Worm (Caenorhabditis elegans) whole organism, L3 larva: ENCODE results near the gene cyp-14A1.

Experiments used
- ama-1 ChIP-seq: fragments of 150-350 bp; optimal IDR thresholded peaks from 2 replicates; lab custom pipeline; 2018
- egl-27 ChIP-seq: sonication (generic microtip); optimal IDR thresholded peaks from 4 replicates; lab custom pipeline; 2017; ENCODE audit warnings: missing biosample characterization, missing genetic modification reagents, missing genetic modification characterization
- nhr-11 ChIP-seq: fragments of 150-350 bp; optimal IDR thresholded peaks from 2 replicates; lab custom pipeline; 2014; ENCODE audit warnings: missing biosample characterization, missing genetic modification characterization
- nhr-237 ChIP-seq: fragments of 150-350 bp; optimal IDR thresholded peaks from 2 replicates; lab custom pipeline; 2014; ENCODE audit warnings: missing biosample characterization, missing genetic modification characterization
- nhr-25 ChIP-seq: sonication (generic microtip); optimal IDR thresholded peaks from 2 replicates; lab custom pipeline; 2017; ENCODE audit warnings: missing biosample characterization, missing genetic modification characterization
- nhr-76 ChIP-seq: fragments of 150-350 bp; sonication (generic microtip); optimal IDR thresholded peaks from 5 replicates; lab custom pipeline; 2014; ENCODE audit warnings: missing biosample characterization, missing genetic modification characterization
- unc-62 ChIP-seq: fragments of 150-350 bp; sonication (generic microtip); optimal IDR thresholded peaks from 4 replicates; lab custom pipeline; 2014; ENCODE audit warnings: missing biosample characterization, missing genetic modification reagents, missing genetic modification characterization
- ztf-11 ChIP-seq: fragments of 150-350 bp; optimal IDR thresholded peaks from 2 replicates; lab custom pipeline; 2014; ENCODE audit warnings: missing biosample characterization, missing genetic modification characterization
- ztf-4 ChIP-seq: fragments of 150-350 bp; optimal IDR thresholded peaks from 2 replicates; lab custom pipeline; 2014; ENCODE audit warnings: missing biosample characterization, missing genetic modification characterization

DNA sequence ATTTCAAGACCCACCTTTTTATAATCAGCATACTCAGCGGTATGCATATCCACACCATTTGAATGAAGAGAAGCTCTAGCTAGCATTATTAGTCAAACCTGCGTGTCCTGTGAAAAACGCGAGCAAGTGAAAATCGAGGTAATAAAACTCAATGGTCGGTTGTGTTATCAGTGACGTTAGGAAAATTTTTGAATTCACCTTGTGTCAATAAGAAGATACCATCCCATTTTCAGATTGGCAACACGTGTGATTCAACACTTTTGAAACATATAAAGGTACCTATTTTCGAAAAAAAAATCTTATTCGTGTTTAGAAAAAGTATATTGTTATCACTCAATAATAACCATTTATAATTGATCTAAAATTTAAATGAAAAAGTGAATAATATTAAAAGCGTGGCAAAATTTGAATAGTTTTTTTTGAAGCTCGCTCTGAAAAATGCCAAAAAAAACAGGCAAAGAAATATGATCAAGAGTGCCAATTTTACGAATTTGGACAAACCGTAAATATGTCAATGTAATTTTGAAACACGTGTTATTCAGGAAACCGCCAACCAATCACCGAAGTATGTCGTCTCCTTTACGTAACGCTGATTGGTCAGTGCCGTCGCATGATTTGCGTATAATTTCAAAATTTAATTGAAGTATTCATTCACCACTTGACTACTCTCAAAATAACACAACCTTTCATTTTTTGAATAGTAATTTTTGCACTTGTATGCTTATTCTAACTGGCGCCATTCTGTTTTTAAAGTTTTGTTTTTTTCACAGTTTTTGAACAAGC, 44.7 kb upstream of the cyp-14A1 start, which contains the start of gene F46G10.1:
- TF ChIP-seq egl-27 = no peak
- no peak for TF ChIP-seq ztf-4 (tag; lab: Kevin White, UChicago)
- TF ChIP-seq nhr-25 = no peak
- TF ChIP-seq nhr-76 (tag; lab: Kevin White, UChicago) = no peak
- TF ChIP-seq nhr-11 (tag; lab: Kevin White, UChicago) = no peak
- no peak for TF ChIP-seq unc-62 (GFP tag; lab: Kevin White, UChicago)
- no peak for TF ChIP-seq ama-1
- TF ChIP-seq nhr-237 (tag; lab: Kevin White, UChicago) = no peak
- TF ChIP-seq ztf-11 (tag; lab: Kevin White, UChicago) = no peak
